Worm (Caenorhabditis elegans): Measurements from ENCODE around the gene tmem-145.

The tmem-145 gene

ce11 chrX:12105458-12105857, 31.8 kb upstream of the tmem-145 start:
- TF ChIP-seq hnd-1 (tag; optimal IDR thresholded peaks at IDR 0.05) (no peak), sea-1 (GFP tag; conservative IDR thresholded peaks at IDR 0.05) (no peak), ets-7 (tag; optimal IDR thresholded peaks at IDR 0.05) (no peak), hmbx-1 (tag; optimal IDR thresholded peaks at IDR 0.05) (no peak)

DNA sequence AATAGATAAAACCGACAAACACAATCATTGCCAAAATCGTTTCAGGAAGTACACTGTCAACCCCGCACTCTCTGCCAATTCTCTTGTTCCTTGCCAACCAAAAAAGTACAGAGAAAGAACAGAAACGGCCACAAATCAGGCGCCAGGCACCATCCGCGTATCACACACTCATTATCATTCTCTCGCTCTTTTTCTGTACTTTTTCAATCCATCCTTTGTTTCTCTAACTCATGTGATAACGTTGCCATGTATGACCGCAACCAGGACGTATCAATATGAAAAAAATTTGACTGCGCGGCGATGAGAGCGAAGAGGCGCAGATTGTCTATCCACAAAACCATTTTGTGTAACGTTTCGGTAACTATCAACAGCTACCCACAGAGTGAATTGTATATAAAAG, 31.0 kb upstream of the tmem-145 start, which contains the start of gene col-181:
col-181 (plus strand) TSS at position 301 of the 400 bp plus-strand sequence.
- no peak for TF ChIP-seq hnd-1 (tag; optimal IDR thresholded peaks at IDR 0.05)
- TF ChIP-seq sea-1 (GFP tag; conservative IDR thresholded peaks at IDR 0.05) = no peak
- no peak for TF ChIP-seq hmbx-1 (tag; optimal IDR thresholded peaks at IDR 0.05)
- no peak for TF ChIP-seq tbx-11 (GFP tag; IDR thresholded peaks at IDR 0.05)
- TF ChIP-seq F13C5.2 (tag; optimal IDR thresholded peaks at IDR 0.05) = no peak
- TF ChIP-seq flt-1 (GFP tag; IDR thresholded peaks at IDR 0.05) = no peak
- TF ChIP-seq scrt-1 (GFP tag; IDR thresholded peaks at IDR 0.05) = no peak
- TF ChIP-seq pes-1 (GFP tag; IDR thresholded peaks at IDR 0.05) = no peak
- no peak for TF ChIP-seq ama-1 (optimal IDR thresholded peaks at IDR 0.05)
- TF ChIP-seq hmg-4 (GFP tag; optimal IDR thresholded peaks at IDR 0.05) = no peak
- no peak for TF ChIP-seq ets-7 (tag; optimal IDR thresholded peaks at IDR 0.05)
- TF ChIP-seq B0310.2 (tag; optimal IDR thresholded peaks at IDR 0.05) = no peak
- TF ChIP-seq tbx-37 (GFP tag; conservative IDR thresholded peaks at IDR 0.05) = no peak
- TF ChIP-seq aly-1 (tag; optimal IDR thresholded peaks at IDR 0.05) = no peak
- no peak for TF ChIP-seq ceh-13 (GFP tag; optimal IDR thresholded peaks at IDR 0.05)
- TF ChIP-seq ceh-36 (tag; optimal IDR thresholded peaks at IDR 0.05) = no peak
- TF ChIP-seq tra-4 (tag; optimal IDR thresholded peaks at IDR 0.05) = no peak

DNA sequence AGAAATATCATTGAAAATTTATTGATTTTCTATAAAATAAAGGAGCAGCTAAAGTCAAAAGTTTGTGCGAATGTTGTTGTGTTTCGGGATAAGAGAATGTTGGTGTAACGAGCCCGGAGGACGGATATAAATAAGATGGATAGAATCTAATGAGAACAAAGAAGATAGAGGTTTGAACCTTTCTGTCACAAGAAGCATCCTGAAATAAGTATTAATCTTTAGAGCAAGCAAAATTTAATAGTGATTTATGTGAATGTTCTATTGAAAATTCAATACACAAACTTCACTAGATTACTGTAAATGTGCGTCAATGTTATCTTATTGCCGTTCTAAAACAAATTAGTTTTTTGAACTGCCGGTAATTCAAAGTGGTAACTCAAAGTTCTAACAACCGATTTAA, 30.0 kb upstream of the tmem-145 start, which contains the start of gene W03G11.3:
W03G11.3 (minus strand) TSS at position 101 of the 400 bp plus-strand sequence.
- no peak for TF ChIP-seq tbx-37 (GFP tag; conservative IDR thresholded peaks at IDR 0.05)
- TF ChIP-seq ceh-36 (tag; optimal IDR thresholded peaks at IDR 0.05) = no peak
- TF ChIP-seq aly-1 (tag; optimal IDR thresholded peaks at IDR 0.05) = no peak
- no peak for TF ChIP-seq B0310.2 (tag; optimal IDR thresholded peaks at IDR 0.05)
- TF ChIP-seq hmbx-1 (tag; optimal IDR thresholded peaks at IDR 0.05) = no peak
- no peak for TF ChIP-seq ets-7 (tag; optimal IDR thresholded peaks at IDR 0.05)
- TF ChIP-seq tbx-11 (GFP tag; IDR thresholded peaks at IDR 0.05) = no peak

ce11 chrX:12097995-12098394, 24.3 kb upstream of the tmem-145 start:
- TF ChIP-seq tbx-37 (GFP tag; conservative IDR thresholded peaks at IDR 0.05) (no peak), scrt-1 (GFP tag; IDR thresholded peaks at IDR 0.05) (no peak), ama-1 (optimal IDR thresholded peaks at IDR 0.05) (no peak), ets-7 (tag; optimal IDR thresholded peaks at IDR 0.05) (no peak), B0310.2 (tag; optimal IDR thresholded peaks at IDR 0.05) (no peak), tra-4 (tag; optimal IDR thresholded peaks at IDR 0.05) (no peak), ceh-36 (tag; optimal IDR thresholded peaks at IDR 0.05) (no peak), sea-1 (GFP tag; conservative IDR thresholded peaks at IDR 0.05) (no peak), pes-1 (GFP tag; IDR thresholded peaks at IDR 0.05) (no peak), aly-1 (tag; optimal IDR thresholded peaks at IDR 0.05) (no peak), hmg-4 (GFP tag; optimal IDR thresholded peaks at IDR 0.05) (no peak), tbx-11 (GFP tag; IDR thresholded peaks at IDR 0.05) (no peak), hnd-1 (tag; optimal IDR thresholded peaks at IDR 0.05) (no peak), hmbx-1 (tag; optimal IDR thresholded peaks at IDR 0.05) (no peak), F13C5.2 (tag; optimal IDR thresholded peaks at IDR 0.05) (no peak), flt-1 (GFP tag; IDR thresholded peaks at IDR 0.05) (no peak), ceh-13 (GFP tag; optimal IDR thresholded peaks at IDR 0.05) (no peak)

ce11 chrX:12095200-12095599, 21.5 kb upstream of the tmem-145 start:
- no peak for TF ChIP-seq hmg-4 (GFP tag; optimal IDR thresholded peaks at IDR 0.05)
- no peak for TF ChIP-seq B0310.2 (tag; optimal IDR thresholded peaks at IDR 0.05)
- TF ChIP-seq tra-4 (tag; optimal IDR thresholded peaks at IDR 0.05) = no peak
- TF ChIP-seq sea-1 (GFP tag; conservative IDR thresholded peaks at IDR 0.05) = no peak
- TF ChIP-seq scrt-1 (GFP tag; IDR thresholded peaks at IDR 0.05) = no peak
- TF ChIP-seq ceh-36 (tag; optimal IDR thresholded peaks at IDR 0.05) = no peak
- no peak for TF ChIP-seq ceh-13 (GFP tag; optimal IDR thresholded peaks at IDR 0.05)
- no peak for TF ChIP-seq F13C5.2 (tag; optimal IDR thresholded peaks at IDR 0.05)

DNA sequence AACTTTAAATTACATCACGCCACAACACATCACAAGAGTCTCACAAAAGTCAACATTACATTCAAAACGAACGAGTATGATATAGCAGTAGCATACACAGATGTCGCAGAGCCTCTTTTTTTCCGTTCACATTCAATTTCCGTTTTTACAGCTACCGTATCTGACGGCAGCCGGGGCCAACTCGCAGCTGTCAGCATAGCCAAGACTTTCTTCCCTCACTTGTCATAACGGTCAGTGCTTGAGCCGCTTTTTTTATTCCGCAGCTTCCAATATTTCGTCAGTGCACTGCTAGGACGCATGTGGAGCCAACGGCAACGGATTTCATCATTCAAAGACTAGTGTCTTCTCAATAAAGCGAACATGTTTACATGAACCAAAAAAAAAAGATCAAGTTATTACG, 20.3 kb upstream of the tmem-145 start:
- no peak for TF ChIP-seq aly-1 (tag; optimal IDR thresholded peaks at IDR 0.05)
- no peak for TF ChIP-seq hmg-4 (GFP tag; optimal IDR thresholded peaks at IDR 0.05)
- TF ChIP-seq ceh-36 (tag; optimal IDR thresholded peaks at IDR 0.05) = no peak
- TF ChIP-seq ama-1 (optimal IDR thresholded peaks at IDR 0.05) = no peak
- no peak for TF ChIP-seq sea-1 (GFP tag; conservative IDR thresholded peaks at IDR 0.05)
- TF ChIP-seq ceh-13 (GFP tag; optimal IDR thresholded peaks at IDR 0.05) = no peak
- TF ChIP-seq F13C5.2 (tag; optimal IDR thresholded peaks at IDR 0.05) = no peak
- TF ChIP-seq tra-4 (tag; optimal IDR thresholded peaks at IDR 0.05) = no peak
- no peak for TF ChIP-seq hmbx-1 (tag; optimal IDR thresholded peaks at IDR 0.05)

DNA sequence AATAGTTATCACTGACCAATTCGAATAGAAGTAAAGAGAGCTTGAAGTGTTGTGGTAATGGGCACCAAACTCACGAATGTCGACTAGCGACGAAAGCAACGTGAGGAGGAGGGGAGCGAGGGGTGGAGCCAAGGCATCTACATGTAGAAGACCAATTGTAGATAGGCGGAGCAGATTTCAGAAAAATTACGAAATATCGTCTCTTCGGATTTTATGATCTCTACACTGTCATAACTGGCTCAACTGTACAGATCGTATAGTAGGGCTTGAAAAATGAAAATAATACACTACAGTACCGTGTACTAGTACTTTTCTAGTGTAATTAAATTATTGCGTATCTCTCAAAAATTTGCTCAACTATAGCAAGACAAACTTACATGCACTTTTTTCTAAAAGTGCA, 19.4 kb upstream of the tmem-145 start, which contains the start of gene W03G11.4:
W03G11.4 (minus strand) TSS at position 101 of the 400 bp plus-strand sequence.
- TF ChIP-seq scrt-1 (GFP tag; IDR thresholded peaks at IDR 0.05) (no peak), F13C5.2 (tag; optimal IDR thresholded peaks at IDR 0.05) (no peak), ama-1 (optimal IDR thresholded peaks at IDR 0.05) (no peak), hnd-1 (tag; optimal IDR thresholded peaks at IDR 0.05) (no peak), tra-4 (tag; optimal IDR thresholded peaks at IDR 0.05) (no peak), ets-7 (tag; optimal IDR thresholded peaks at IDR 0.05) (no peak), tbx-37 (GFP tag; conservative IDR thresholded peaks at IDR 0.05) (no peak), sea-1 (GFP tag; conservative IDR thresholded peaks at IDR 0.05) (no peak), flt-1 (GFP tag; IDR thresholded peaks at IDR 0.05) (no peak), hmg-4 (GFP tag; optimal IDR thresholded peaks at IDR 0.05) (no peak), ceh-36 (tag; optimal IDR thresholded peaks at IDR 0.05) (no peak), pes-1 (GFP tag; IDR thresholded peaks at IDR 0.05) (no peak), ceh-13 (GFP tag; optimal IDR thresholded peaks at IDR 0.05) (no peak), B0310.2 (tag; optimal IDR thresholded peaks at IDR 0.05) (no peak), tbx-11 (GFP tag; IDR thresholded peaks at IDR 0.05) (no peak), aly-1 (tag; optimal IDR thresholded peaks at IDR 0.05) (no peak), hmbx-1 (tag; optimal IDR thresholded peaks at IDR 0.05) (no peak)

- TF ChIP-seq tbx-11 (GFP tag; IDR thresholded peaks at IDR 0.05) = no peak
- no peak for TF ChIP-seq sea-1 (GFP tag; conservative IDR thresholded peaks at IDR 0.05)
- no peak for TF ChIP-seq tra-4 (tag; optimal IDR thresholded peaks at IDR 0.05)
- TF ChIP-seq tbx-37 (GFP tag; conservative IDR thresholded peaks at IDR 0.05) = no peak
- no peak for TF ChIP-seq hmg-4 (GFP tag; optimal IDR thresholded peaks at IDR 0.05)
- TF ChIP-seq pes-1 (GFP tag; IDR thresholded peaks at IDR 0.05) = no peak
- no peak for TF ChIP-seq ets-7 (tag; optimal IDR thresholded peaks at IDR 0.05)
- no peak for TF ChIP-seq scrt-1 (GFP tag; IDR thresholded peaks at IDR 0.05)
Observed at ce11 chrX:12092621-12093020, 19.0 kb upstream of the tmem-145 start.
